Worm (Caenorhabditis elegans): ENCODE data around the gene scl-11.

DNA sequence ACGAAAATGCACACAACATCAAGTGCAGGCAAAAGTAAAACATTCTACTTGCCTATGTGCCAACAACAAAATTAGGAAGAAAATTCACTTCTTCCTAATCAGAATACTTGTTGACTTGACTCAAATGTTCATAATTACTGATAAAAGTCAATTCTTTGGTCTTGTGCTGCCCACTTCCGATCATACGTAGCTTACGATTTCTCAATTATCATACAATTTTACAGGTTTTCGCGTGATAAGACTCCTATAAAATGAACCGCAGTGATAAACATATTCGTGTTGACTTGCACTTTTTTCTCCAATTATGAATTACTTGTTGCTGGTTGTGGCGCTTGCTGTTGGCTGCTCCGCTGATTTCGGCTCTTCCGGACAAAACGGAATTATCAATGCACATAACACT is 6.2 kb downstream of the scl-11 start, which contains the start of gene scl-2:
- TF ChIP-seq flt-1 (GFP tag; IDR thresholded peaks at IDR 0.05) (no peak), aly-1 (tag; optimal IDR thresholded peaks at IDR 0.05) (no peak), ama-1 (optimal IDR thresholded peaks at IDR 0.05) (no peak), tra-4 (tag; optimal IDR thresholded peaks at IDR 0.05) (no peak)
